Worm (Caenorhabditis elegans) whole organism, L1 larva: ENCODE data around the gene frpr-19.

Experiments
- ama-1 ChIP-seq: fragments of 150-350 bp; optimal IDR thresholded peaks from 2 replicates; lab custom pipeline; 2014
- dsc-1 ChIP-seq: sonication (generic microtip); optimal IDR thresholded peaks from 2 replicates; lab custom pipeline; 2016; ENCODE audit warnings: mild to moderate bottlenecking, missing genetic modification characterization, missing compliant biosample characterization
- fos-1 ChIP-seq: fragments of 150-350 bp; optimal IDR thresholded peaks from 2 replicates; lab custom pipeline; 2014; ENCODE audit warnings: missing biosample characterization, missing genetic modification characterization
- lin-13 ChIP-seq: fragments of 150-350 bp; optimal IDR thresholded peaks from 2 replicates; lab custom pipeline; 2014; ENCODE audit warnings: missing biosample characterization, missing genetic modification reagents, missing genetic modification characterization
- mdl-1 ChIP-seq, 2 experiments: fragments of 150-350 bp; optimal IDR thresholded peaks; 2 replicates each; lab custom pipeline; 2014 to 2017; ENCODE audit warnings: missing biosample characterization in 2 of 2, missing genetic modification characterization in 2 of 2, inconsistent platforms in 1 of 2
- nhr-12 ChIP-seq: sonication (generic microtip); optimal IDR thresholded peaks from 2 replicates; lab custom pipeline; 2017; ENCODE audit warnings: missing biosample characterization, missing genetic modification characterization
- pax-3 ChIP-seq: fragments of 200-800 bp; sonication (Bioruptor generic); optimal IDR thresholded peaks from 2 replicates; lab custom pipeline; 2018; ENCODE audit warnings: mild to moderate bottlenecking, missing genetic modification characterization, moderate library complexity, missing compliant biosample characterization
- snpc-4 ChIP-seq: fragments of 150-350 bp; optimal IDR thresholded peaks from 2 replicates; lab custom pipeline; 2014; ENCODE audit warnings: missing biosample characterization, missing genetic modification characterization

DNA sequence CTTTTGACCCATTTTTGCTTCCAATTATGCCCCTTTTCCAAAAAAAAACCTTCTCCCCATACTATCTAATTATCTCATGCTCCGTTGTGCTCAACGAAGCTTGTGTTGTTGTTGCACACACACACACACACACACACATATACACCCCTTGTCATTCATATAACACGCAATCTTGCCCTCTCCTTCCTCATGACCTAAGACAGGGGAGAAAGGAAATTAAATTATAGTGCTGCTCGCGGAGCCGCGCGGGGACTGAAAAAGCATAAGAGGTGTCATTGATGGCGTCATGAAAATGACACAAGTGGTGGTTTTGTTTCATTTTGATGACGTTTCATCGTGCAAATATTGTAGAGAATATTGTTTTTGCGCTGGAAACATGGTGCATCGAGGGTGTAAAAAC is 45.3 kb upstream of the frpr-19 start:
- TF ChIP-seq dsc-1 (tag; lab: Kevin White, UChicago) (no peak), mdl-1 (tag; optimal IDR thresholded peaks at IDR 0.05; lab: Kevin White, UChicago) (no peak), lin-13 (GFP tag; lab: Kevin White, UChicago) (no peak), snpc-4 (no peak), fos-1 (tag; lab: Kevin White, UChicago) (no peak), ama-1 (lab: Kevin White, UChicago) (no peak), pax-3 (no peak), nhr-12 (no peak)
